Fruit fly (Drosophila melanogaster) whole organism, wandering third instar larva: ENCODE measurements around the gene eIF1.

ENCODE experiments used
- CG32264 ChIP-seq: fragments of 200-800 bp; sonication (Bioruptor generic); optimal IDR thresholded peaks from 2 replicates; lab custom pipeline; 2016; ENCODE audit warnings: missing biosample characterization, missing genetic modification characterization
- CG9705 ChIP-seq: fragments of 200-800 bp; sonication (Bioruptor generic); optimal IDR thresholded peaks from 2 replicates; lab custom pipeline; 2018; ENCODE audit warnings: missing biosample characterization, mild to moderate bottlenecking, missing genetic modification characterization
- CrebA ChIP-seq: fragments of 200-800 bp; sonication (Bioruptor generic); optimal IDR thresholded peaks from 2 replicates; lab custom pipeline; 2016; ENCODE audit warnings: missing biosample characterization, mild to moderate bottlenecking, missing genetic modification characterization, borderline replicate concordance
- Dfd ChIP-seq: fragments of >200 bp; optimal IDR thresholded peaks from 2 replicates; lab custom pipeline; 2017; ENCODE audit warnings: missing biosample characterization, missing genetic modification characterization
- Dif ChIP-seq: fragments of 200-275, 200-300 bp; sonication (Bioruptor generic); optimal IDR thresholded peaks from 2 replicates; lab custom pipeline; 2018; ENCODE audit warnings: missing biosample characterization, missing genetic modification characterization; ENCODE audit not compliant: partially characterized antibody
- GATAd ChIP-seq: sonication (Bioruptor generic); optimal IDR thresholded peaks from 2 replicates; lab custom pipeline; 2016; ENCODE audit warnings: missing biosample characterization, missing genetic modification characterization
- HLH106 ChIP-seq: fragments of 200-800 bp; optimal IDR thresholded peaks from 3 replicates; lab custom pipeline; 2019; ENCODE audit warnings: missing biosample characterization, mild to moderate bottlenecking, missing genetic modification characterization, moderate library complexity
- Hnf4 ChIP-seq: fragments of 200-800 bp; sonication (Bioruptor generic); optimal IDR thresholded peaks from 2 replicates; lab custom pipeline; 2016; ENCODE audit warnings: missing biosample characterization, mild to moderate bottlenecking, missing genetic modification characterization
- Hr78 ChIP-seq: fragments of >200 bp; optimal IDR thresholded peaks from 2 replicates; lab custom pipeline; 2017; ENCODE audit warnings: missing biosample characterization, missing genetic modification characterization
- Hr83 ChIP-seq: fragments of 200-300 bp; sonication (Bioruptor generic); optimal IDR thresholded peaks from 2 replicates; lab custom pipeline; 2016; ENCODE audit warnings: missing biosample characterization, mild to moderate bottlenecking, missing genetic modification characterization, moderate library complexity; ENCODE audit not compliant: poor library complexity, severe bottlenecking
- Jra ChIP-seq: sonication (Bioruptor generic); optimal IDR thresholded peaks from 2 replicates; lab custom pipeline; 2016; ENCODE audit warnings: missing biosample characterization, missing genetic modification characterization
- Mio ChIP-seq: sonication (Bioruptor generic); optimal IDR thresholded peaks from 2 replicates; lab custom pipeline; 2016; ENCODE audit warnings: missing biosample characterization, missing genetic modification characterization
- N ChIP-seq: fragments of >200 bp; optimal IDR thresholded peaks from 2 replicates; lab custom pipeline; 2018; ENCODE audit warnings: missing biosample characterization, missing external identifiers, missing genetic modification characterization
- Rel ChIP-seq, 2 experiments: fragments of 200-800 bp; sonication (Bioruptor generic) in 1 of 2; optimal IDR thresholded peaks; 2 replicates in 1 of 2; 3 replicates in 1 of 2; lab custom pipeline; 2016 to 2019; ENCODE audit warnings: mild to moderate bottlenecking in 2 of 2, missing biosample characterization in 2 of 2, missing genetic modification characterization in 2 of 2, moderate library complexity in 1 of 2
- Sp1 ChIP-seq: fragments of 200-800 bp; sonication (Bioruptor generic); optimal IDR thresholded peaks from 3 replicates; lab custom pipeline; 2019; ENCODE audit warnings: missing biosample characterization, mild to moderate bottlenecking, missing genetic modification characterization, moderate library complexity
- Vsx2 ChIP-seq: fragments of 200-300, 225-300 bp; sonication (Bioruptor generic); optimal IDR thresholded peaks from 2 replicates; lab custom pipeline; 2018; ENCODE audit warnings: missing biosample characterization, missing genetic modification characterization; ENCODE audit not compliant: partially characterized antibody
- br ChIP-seq: fragments of 200-800 bp; sonication (Bioruptor generic); optimal IDR thresholded peaks from 2 replicates; lab custom pipeline; 2016; ENCODE audit warnings: missing biosample characterization, missing genetic modification characterization
- brk ChIP-seq: fragments of 200-800 bp; sonication (Bioruptor generic); optimal IDR thresholded peaks from 2 replicates; lab custom pipeline; 2016; ENCODE audit warnings: missing biosample characterization, mild to moderate bottlenecking, missing genetic modification characterization
- dmrt93B ChIP-seq: fragments of 200-800 bp; sonication (Bioruptor generic); optimal IDR thresholded peaks from 2 replicates; lab custom pipeline; 2018; ENCODE audit warnings: missing biosample characterization, mild to moderate bottlenecking, missing genetic modification characterization
- ey ChIP-seq: fragments of 200-800 bp; sonication (Bioruptor generic); optimal IDR thresholded peaks from 2 replicates; lab custom pipeline; 2016; ENCODE audit warnings: missing biosample characterization, missing genetic modification characterization
- foxo ChIP-seq, 2 experiments: fragments of 200-800 bp; sonication (Bioruptor generic); optimal IDR thresholded peaks; 2 replicates in 1 of 2; 3 replicates in 1 of 2; lab custom pipeline; 2016 to 2017; ENCODE audit warnings: missing biosample characterization in 2 of 2, missing genetic modification characterization in 2 of 2
- fru ChIP-seq: fragments of 200-800 bp; sonication (Bioruptor generic); optimal IDR thresholded peaks from 3 replicates; lab custom pipeline; 2016; ENCODE audit warnings: missing biosample characterization, mild to moderate bottlenecking, missing genetic modification characterization
- jim ChIP-seq: fragments of 175-275, 200-325 bp; sonication (Bioruptor generic); optimal IDR thresholded peaks from 2 replicates; lab custom pipeline; 2016; ENCODE audit warnings: missing biosample characterization, mild to moderate bottlenecking, missing genetic modification characterization
- lola ChIP-seq: fragments of >200 bp; optimal IDR thresholded peaks from 2 replicates; lab custom pipeline; 2017; ENCODE audit warnings: missing biosample characterization, missing genetic modification characterization
- pan ChIP-seq: fragments of >200 bp; optimal IDR thresholded peaks from 2 replicates; lab custom pipeline; 2017
- rgr ChIP-seq: fragments of 200-800 bp; sonication (Bioruptor generic); optimal IDR thresholded peaks from 3 replicates; lab custom pipeline; 2016; ENCODE audit warnings: missing biosample characterization, mild to moderate bottlenecking, missing genetic modification characterization
- sage ChIP-seq: fragments of 200-800 bp; sonication (Bioruptor generic); optimal IDR thresholded peaks from 2 replicates; lab custom pipeline; 2016; ENCODE audit warnings: missing biosample characterization, mild to moderate bottlenecking, missing genetic modification characterization
- sv ChIP-seq: fragments of 200-800 bp; sonication (Bioruptor generic); optimal IDR thresholded peaks from 3 replicates; lab custom pipeline; 2016; ENCODE audit warnings: missing biosample characterization, missing genetic modification characterization
- tai ChIP-seq: sonication (Bioruptor generic); optimal IDR thresholded peaks from 2 replicates; lab custom pipeline; 2016; ENCODE audit warnings: missing biosample characterization, missing genetic modification characterization

eIF1 gene

DNA sequence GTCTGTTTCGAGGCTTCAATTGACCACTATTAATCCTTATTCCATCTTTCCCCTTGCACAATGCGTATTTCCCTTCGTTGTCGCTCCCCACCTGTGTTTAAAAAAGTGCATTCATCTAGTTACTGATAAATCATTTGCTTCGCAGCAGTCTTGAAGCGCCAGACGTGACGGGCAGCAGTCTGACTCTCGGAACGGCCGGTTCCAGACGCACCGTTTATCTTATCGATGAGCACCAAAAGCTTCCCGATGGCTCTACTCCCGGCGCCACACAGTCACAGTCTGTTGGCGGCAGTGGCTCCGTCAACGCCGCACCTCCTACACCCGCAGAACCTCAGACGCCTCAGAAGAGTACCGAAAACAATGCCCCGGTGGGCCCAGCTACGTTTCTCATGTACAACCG, 39.0 kb upstream of the eIF1 start, which contains the start of gene CG42494:
Gene CG42494, plus strand, starts transcription at position 301 of the 400 bp plus-strand sequence.
- TF ChIP-seq Dfd (GFP tag; lab: Kevin White, UChicago) (no peak), Sp1 (GFP tag; lab: Kevin White, UChicago) (no peak), N (GFP tag; lab: Kevin White, UChicago) (no peak), Hr78 (GFP tag; lab: Kevin White, UChicago) (no peak), foxo (GFP tag; optimal IDR thresholded peaks at IDR 0.05; lab: Kevin White, UChicago) (no peak), Hr83 (GFP tag; lab: Kevin White, UChicago) (no peak), GATAd (no peak), lola (GFP tag; lab: Kevin White, UChicago) (no peak), Rel (GFP tag; optimal IDR thresholded peaks at IDR 0.05; lab: Kevin White, UChicago) (no peak), Rel (tag; optimal IDR thresholded peaks at IDR 0.05; lab: Kevin White, UChicago) (no peak), Jra (GFP tag; lab: Kevin White, UChicago) (no peak)
- TF ChIP-seq, all 38 proteins: peak for 0

DNA sequence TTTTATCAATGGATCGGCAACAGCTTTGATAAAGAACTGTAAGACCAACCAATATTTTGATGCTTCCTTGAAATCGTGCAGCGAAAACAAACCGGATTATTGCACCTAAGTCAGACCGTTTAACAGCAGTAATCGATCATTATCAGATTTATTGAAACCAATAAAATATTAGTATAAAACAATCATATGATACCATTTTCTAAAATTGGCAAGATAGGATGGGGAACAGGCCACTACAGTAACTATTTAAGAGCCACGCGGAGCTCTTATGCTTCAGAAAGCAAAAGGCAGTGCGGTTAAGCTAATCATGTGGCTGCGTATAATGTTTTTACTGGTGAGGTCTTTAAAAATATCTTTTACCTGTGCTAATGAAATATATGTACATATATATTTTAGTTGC, 36.8 kb upstream of the eIF1 start, which contains the start of gene CG32284:
Gene CG32284, plus strand, starts transcription at position 301 of the 400 bp plus-strand sequence.
- TF ChIP-seq sv (GFP tag; lab: Kevin White, UChicago) (no peak), GATAd (no peak), tai (GFP tag; lab: Kevin White, UChicago) (no peak), Rel (GFP tag; optimal IDR thresholded peaks at IDR 0.05; lab: Kevin White, UChicago) (no peak), Rel (tag; optimal IDR thresholded peaks at IDR 0.05; lab: Kevin White, UChicago) (no peak), CrebA (GFP tag; lab: Kevin White, UChicago) (no peak), fru (GFP tag; lab: Kevin White, UChicago) (no peak), Mio (GFP tag; lab: Kevin White, UChicago) (no peak), brk (no peak), foxo (GFP tag; optimal IDR thresholded peaks at IDR 0.05; lab: Kevin White, UChicago) (no peak), pan (no peak), dmrt93B (GFP tag; lab: Kevin White, UChicago) (no peak), ey (GFP tag; lab: Kevin White, UChicago) (no peak), Hr83 (GFP tag; lab: Kevin White, UChicago) (no peak), rgr (GFP tag; lab: Kevin White, UChicago) (no peak)

dm6 chr3L:3187263-3187662, 35.9 kb upstream of the eIF1 start, which contains the start of gene CG14957:
TSS of gene CG14957 (plus strand) at chr3L:3187563.
- TF ChIP-seq Hnf4 (peak; percentile 18), Sp1 (GFP tag; lab: Kevin White, UChicago) (peak; percentile 31), CG9705 (no peak), Hr83 (GFP tag; lab: Kevin White, UChicago) (peak; percentile 18)

dm6 chr3L:3189647-3190046, 33.5 kb upstream of the eIF1 start, which contains the start of the genes CG42525 and CG14958:
TSS of gene CG42525 (minus strand) at chr3L:3189747.
TSS of gene CG14958 (plus strand) at chr3L:3189978.
- no peak for TF ChIP-seq GATAd
- TF ChIP-seq CrebA (GFP tag; lab: Kevin White, UChicago) = no peak
- TF ChIP-seq sage (GFP tag; lab: Kevin White, UChicago) = no peak
- TF ChIP-seq Hr78 (GFP tag; lab: Kevin White, UChicago) = no peak
- TF ChIP-seq jim (GFP tag; lab: Kevin White, UChicago) = no peak
- TF ChIP-seq dmrt93B (GFP tag; lab: Kevin White, UChicago) = no peak
- TF ChIP-seq rgr (GFP tag; lab: Kevin White, UChicago) = no peak
- no peak for TF ChIP-seq sv (GFP tag; lab: Kevin White, UChicago)
- TF ChIP-seq Vsx2 (GFP tag; lab: Kevin White, UChicago) = no peak
- TF ChIP-seq Hnf4 = no peak
- no peak for TF ChIP-seq Jra (GFP tag; lab: Kevin White, UChicago)
- no peak for TF ChIP-seq lola (GFP tag; lab: Kevin White, UChicago)
- no peak for TF ChIP-seq ey (GFP tag; lab: Kevin White, UChicago)
- TF ChIP-seq CG32264 = no peak
- TF ChIP-seq br (GFP tag; lab: Kevin White, UChicago) = no peak
- TF ChIP-seq fru (GFP tag; lab: Kevin White, UChicago) = no peak
- TF ChIP-seq tai (GFP tag; lab: Kevin White, UChicago) = no peak
- TF ChIP-seq Dif (GFP tag; lab: Kevin White, UChicago) = no peak

DNA sequence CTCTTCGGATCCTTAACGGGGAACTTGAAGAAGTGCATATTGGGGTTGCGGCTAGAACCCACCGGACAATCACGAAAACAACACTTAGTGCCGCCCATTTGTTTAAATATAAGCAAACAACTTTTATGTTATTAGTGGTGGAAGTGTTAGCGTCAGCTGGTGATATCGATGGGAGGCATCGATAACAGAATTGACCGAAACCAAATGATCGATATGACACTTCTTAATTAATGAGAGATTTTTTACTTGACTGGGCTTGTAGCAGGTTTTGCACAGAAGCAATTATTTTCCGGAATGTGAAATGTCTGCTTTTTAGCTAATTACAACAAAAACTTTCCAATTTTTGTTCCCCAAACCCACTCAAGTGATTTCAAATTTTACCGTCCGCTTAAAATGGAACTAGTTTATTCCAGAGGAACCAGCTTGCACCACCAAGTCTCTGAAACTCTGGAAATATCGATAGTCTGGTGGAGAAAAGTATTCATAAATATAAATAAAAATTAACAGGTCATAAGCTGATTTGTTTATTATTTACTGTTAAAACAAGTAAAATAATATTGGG, 30.7 kb upstream of the eIF1 start, which contains the start of gene CG14965:
Gene CG14965, minus strand, starts transcription at position 159 of the 562 bp plus-strand sequence.
- TF ChIP-seq Jra (GFP tag; lab: Kevin White, UChicago) (peak; percentile 8), CrebA (GFP tag; lab: Kevin White, UChicago) (no peak), Hr83 (GFP tag; lab: Kevin White, UChicago) (peak; percentile 76), N (GFP tag; lab: Kevin White, UChicago) (no peak), HLH106 (tag; lab: Kevin White, UChicago) (no peak)
